Worm (Caenorhabditis elegans): ENCODE data around the gene Y62E10A.3.

Y62E10A.3 gene

ce11 chrIV:13369120-13369842 lies 9.2 kb upstream of the Y62E10A.3 start, which contains the start of gene agt-1 (continued):
- TF ChIP-seq ceh-40 (GFP tag; IDR thresholded peaks at IDR 0.05) (no peak), Y53F4B.3 (GFP tag; IDR thresholded peaks at IDR 0.05) (no peak), hrde-1 (tag; optimal IDR thresholded peaks at IDR 0.05; ENCODE audit: borderline replicate concordance) (peak; percentile 33), Y67H2A.10 (GFP tag; conservative IDR thresholded peaks at IDR 0.05) (no peak), ceh-91 (GFP tag; IDR thresholded peaks at IDR 0.05) (no peak), pha-4 (tag; optimal IDR thresholded peaks at IDR 0.05) (no peak), dpl-1 (GFP tag; optimal IDR thresholded peaks at IDR 0.05) (no peak), hsf-1 (GFP tag; IDR thresholded peaks at IDR 0.05) (peak; percentile 56), ama-1 (optimal IDR thresholded peaks at IDR 0.05) (no peak), ama-1 (GFP tag; optimal IDR thresholded peaks at IDR 0.05) (peak in 1 of 2 experiments; percentile 60), K12H6.12 (tag; optimal IDR thresholded peaks at IDR 0.05) (no peak), ccch-3 (GFP tag; optimal IDR thresholded peaks at IDR 0.05) (no peak), D2030.7 (GFP tag; IDR thresholded peaks at IDR 0.05) (no peak), ztf-6 (GFP tag; IDR thresholded peaks at IDR 0.05) (no peak), egrh-3 (GFP tag; IDR thresholded peaks at IDR 0.05) (peak; percentile 92), lin-26 (GFP tag; IDR thresholded peaks at IDR 0.05) (peak; percentile 54; the same call in 1 of the 2 replicates), gei-17 (GFP tag; optimal IDR thresholded peaks at IDR 0.05) (no peak), pbrm-1 (GFP tag; IDR thresholded peaks at IDR 0.05) (peak; percentile 60), mcd-1 (GFP tag; IDR thresholded peaks at IDR 0.05) (peak; percentile 53; the same call in 1 of the 2 replicates), madf-10 (tag; optimal IDR thresholded peaks at IDR 0.05) (no peak), tbx-9 (tag; optimal IDR thresholded peaks at IDR 0.05; ENCODE audit: borderline replicate concordance) (no peak), athp-1 (tag; optimal IDR thresholded peaks at IDR 0.05) (peak; percentile 29), unc-130 (GFP tag; optimal IDR thresholded peaks at IDR 0.05) (no peak), let-526 (GFP tag; IDR thresholded peaks at IDR 0.05) (no peak), attf-6 (GFP tag; IDR thresholded peaks at IDR 0.05) (peak; percentile 89), F33H1.4 (GFP tag; IDR thresholded peaks at IDR 0.05) (peak; percentile 47), xnd-1 (tag; optimal IDR thresholded peaks at IDR 0.05) (peak; percentile 31), ZK185.1 (tag; optimal IDR thresholded peaks at IDR 0.05; ENCODE audit: poor library complexity, severe bottlenecking) (no peak), F57A8.1 (GFP tag; optimal IDR thresholded peaks at IDR 0.05) (no peak), chd-7 (tag; optimal IDR thresholded peaks at IDR 0.05) (peak; percentile 31), F57C9.4 (tag; optimal IDR thresholded peaks at IDR 0.05) (no peak), ceh-79 (tag; optimal IDR thresholded peaks at IDR 0.05) (peak; percentile 42), cebp-1 (GFP tag; IDR thresholded peaks at IDR 0.05) (no peak), cebp-1 (tag; optimal IDR thresholded peaks at IDR 0.05) (peak; percentile 5), C17E4.6 (GFP tag; IDR thresholded peaks at IDR 0.05) (no peak), him-1 (tag; optimal IDR thresholded peaks at IDR 0.05) (no peak), F39B2.1 (GFP tag; IDR thresholded peaks at IDR 0.05) (no peak), Y79H2A.3 (GFP tag; conservative IDR thresholded peaks at IDR 0.05) (no peak), egl-18 (GFP tag; IDR thresholded peaks at IDR 0.05) (no peak), tbp1 (GFP tag; optimal IDR thresholded peaks at IDR 0.05) (peak; percentile 29), repo-1 (tag; optimal IDR thresholded peaks at IDR 0.05) (peak; percentile 43), madf-8 (GFP tag; conservative IDR thresholded peaks at IDR 0.05) (no peak), madf-3 (GFP tag; IDR thresholded peaks at IDR 0.05) (no peak), lin-54 (GFP tag; optimal IDR thresholded peaks at IDR 0.05) (peak; percentile 39), aptf-3 (GFP tag; IDR thresholded peaks at IDR 0.05) (no peak), Y95B8A.8 (GFP tag; IDR thresholded peaks at IDR 0.05) (0 out of 2 replicates have a peak, but pooled peaks have one; percentile 34), nhr-27 (tag; optimal IDR thresholded peaks at IDR 0.05) (no peak), madf-6 (GFP tag; IDR thresholded peaks at IDR 0.05) (peak; percentile 74), ekl-4 (GFP tag; IDR thresholded peaks at IDR 0.05) (peak; percentile 87)
